Worm (Caenorhabditis elegans): ENCODE measurements around the gene F43C1.5.

DNA sequence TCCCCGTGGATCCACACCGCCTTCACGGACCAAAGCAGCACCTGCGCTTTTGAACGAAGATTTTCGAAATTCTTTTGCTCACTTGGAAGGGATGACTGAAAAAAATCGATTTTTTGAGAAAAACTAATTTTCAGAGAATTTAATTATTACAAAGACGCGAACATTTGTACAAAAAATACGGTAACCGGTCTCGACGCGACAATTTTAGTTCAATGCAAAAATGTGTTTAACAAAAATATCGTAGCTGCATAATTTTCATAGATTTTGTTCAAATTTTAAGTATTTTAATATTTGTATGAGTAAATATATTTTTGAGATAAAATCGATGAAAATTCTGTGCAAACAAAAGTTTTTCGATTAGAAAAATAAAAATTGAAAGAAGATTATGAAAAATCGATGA is 34.1 kb downstream of the F43C1.5 start, which contains the start of gene T08A11.1:
- TF ChIP-seq ceh-43 (GFP tag; optimal IDR thresholded peaks at IDR 0.05) (no peak), lin-32 (GFP tag; optimal IDR thresholded peaks at IDR 0.05) (no peak), lin-13 (tag; optimal IDR thresholded peaks at IDR 0.05) (no peak), pha-4 (tag; optimal IDR thresholded peaks at IDR 0.05) (no peak), unc-39 (tag; optimal IDR thresholded peaks at IDR 0.05) (no peak), nhr-237 (tag; optimal IDR thresholded peaks at IDR 0.05) (no peak), snpc-4 (tag; optimal IDR thresholded peaks at IDR 0.05) (no peak), ztf-11 (tag; optimal IDR thresholded peaks at IDR 0.05) (no peak), ceh-83 (GFP tag; optimal IDR thresholded peaks at IDR 0.05) (no peak), ceh-39 (tag; optimal IDR thresholded peaks at IDR 0.05) (no peak), mab-5 (tag; optimal IDR thresholded peaks at IDR 0.05) (no peak)

Data from whole organism, mixed stage, embryonic.